Fruit fly (Drosophila melanogaster): ENCODE data around the gene elgi.

DNA sequence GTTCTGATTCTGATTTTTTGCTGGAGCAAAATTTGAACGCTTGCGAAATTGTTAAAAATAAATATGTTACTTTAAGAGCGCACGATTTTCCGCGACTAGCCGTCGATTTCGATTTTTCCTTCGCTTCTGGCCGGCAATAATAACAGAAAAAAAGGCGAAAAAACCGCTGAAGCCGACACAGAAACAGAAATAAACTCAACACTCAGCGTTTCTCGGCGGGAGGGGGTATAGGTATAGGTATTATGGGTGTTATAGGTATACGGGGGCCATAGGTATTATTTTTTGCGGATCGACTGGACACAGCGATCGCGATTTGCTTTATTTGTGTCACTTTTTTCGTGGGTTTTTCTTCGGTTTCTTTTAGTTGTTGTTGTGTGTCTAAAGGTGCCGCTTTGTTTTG lies 4.1 kb upstream of the elgi start:
- TF ChIP-seq CG32006 (GFP tag; optimal IDR thresholded peaks at IDR 0.05) = no peak
- TF ChIP-seq CG6276 (GFP tag; optimal IDR thresholded peaks at IDR 0.05) = no peak

Measured in whole organism, prepupa.